Worm (Caenorhabditis elegans): ENCODE measurements around the gene lmp-1.

DNA sequence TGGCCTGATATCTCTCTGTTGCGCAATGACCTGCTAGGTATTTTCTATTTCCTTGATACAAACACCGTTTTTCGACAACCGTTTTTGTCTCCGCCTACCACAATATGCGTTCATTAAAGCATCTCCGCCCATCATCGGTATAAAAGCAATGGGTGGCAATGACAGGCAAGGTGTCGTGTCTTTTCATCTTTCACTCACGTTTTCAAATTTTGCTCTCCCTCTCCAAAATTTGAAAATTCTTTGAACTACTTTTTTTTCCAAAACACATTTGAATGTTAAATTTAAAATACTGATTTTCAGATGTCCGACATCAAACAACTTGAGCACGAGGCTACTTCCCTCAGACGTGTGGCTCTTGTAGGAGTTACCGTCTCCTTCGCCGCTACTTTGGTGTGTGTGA is 48.6 kb downstream of the lmp-1 start, which contains the start of gene col-169:
- TF ChIP-seq fos-1 (tag; optimal IDR thresholded peaks at IDR 0.05) (no peak), nhr-25 (tag; optimal IDR thresholded peaks at IDR 0.05) (no peak), unc-62 (GFP tag; optimal IDR thresholded peaks at IDR 0.05) (no peak), sma-9 (GFP tag; optimal IDR thresholded peaks at IDR 0.05) (no peak), sma-9 (tag; optimal IDR thresholded peaks at IDR 0.05) (no peak), nhr-237 (tag; optimal IDR thresholded peaks at IDR 0.05) (no peak), nhr-11 (tag; optimal IDR thresholded peaks at IDR 0.05) (no peak)
